Worm (Caenorhabditis elegans): ENCODE results near the gene nhr-242.

- TF ChIP-seq flt-1 (GFP tag; IDR thresholded peaks at IDR 0.05) = no peak
- no peak for TF ChIP-seq cog-1 (tag; optimal IDR thresholded peaks at IDR 0.05)
- TF ChIP-seq ztf-29 (GFP tag; IDR thresholded peaks at IDR 0.05) = no peak
- TF ChIP-seq T22C8.4 (GFP tag; IDR thresholded peaks at IDR 0.05) = peak; percentile 69; the same call in 1 of the 2 replicates
- no peak for TF ChIP-seq klf-2 (GFP tag; conservative IDR thresholded peaks at IDR 0.05)
- TF ChIP-seq ztf-23 (GFP tag; IDR thresholded peaks at IDR 0.05) = no peak
- no peak for TF ChIP-seq ref-1 (GFP tag; conservative IDR thresholded peaks at IDR 0.05)
- no peak for TF ChIP-seq med-1 (GFP tag; optimal IDR thresholded peaks at IDR 0.05; ENCODE audit: insufficient read depth)
- no peak for TF ChIP-seq tab-1 (GFP tag; IDR thresholded peaks at IDR 0.05)
Observed at ce11 chrIV:2616853-2617252, 35.5 kb upstream of the nhr-242 start.
